Worm (Caenorhabditis elegans) whole organism, L4 larva: Measurements from ENCODE around the gene K06A4.10.

ENCODE experiments used
- D1046.2 ChIP-seq: fragments of 200-800 bp; sonication (Bioruptor generic); IDR thresholded peaks from 2 replicates; pipeline ENCODE4 v1.3.6; 2022; ENCODE audit warnings: missing genetic modification characterization, missing compliant biosample characterization
- F10B5.3 ChIP-seq: sonication (generic microtip); optimal IDR thresholded peaks from 2 replicates; lab custom pipeline; 2016; ENCODE audit warnings: mild to moderate bottlenecking, missing genetic modification characterization, missing compliant biosample characterization
- F26F4.8 ChIP-seq: fragments of 200-800 bp; sonication (Bioruptor generic); conservative IDR thresholded peaks from 2 replicates; pipeline ENCODE4 v1.3.6; 2022; ENCODE audit warnings: missing genetic modification characterization, missing compliant biosample characterization
- F37D6.2 ChIP-seq: sonication (generic microtip); optimal IDR thresholded peaks from 2 replicates; lab custom pipeline; 2016; ENCODE audit warnings: mild to moderate bottlenecking, missing genetic modification characterization, missing compliant biosample characterization
- F44E2.7 ChIP-seq: fragments of 200-800 bp; sonication (Bioruptor generic); IDR thresholded peaks from 2 replicates; pipeline ENCODE4 v2.1.2; 2022; ENCODE audit warnings: missing genetic modification characterization, missing compliant biosample characterization
- Y48G9A.11 ChIP-seq: fragments of 200-800 bp; sonication (Bioruptor generic); IDR thresholded peaks from 2 replicates; pipeline ENCODE4 v1.3.6; 2022; ENCODE audit warnings: missing genetic modification reagents, missing genetic modification characterization, missing compliant biosample characterization
- Y75B8A.6 ChIP-seq: fragments of 200-800 bp; sonication (Bioruptor generic); IDR thresholded peaks from 2 replicates; pipeline ENCODE4 v1.3.6; 2022; ENCODE audit warnings: missing genetic modification reagents, missing genetic modification characterization, missing compliant biosample characterization
- ZK546.5 ChIP-seq, 2 experiments: sonication (generic microtip); optimal IDR thresholded peaks; 2 replicates each; lab custom pipeline; 2017; ENCODE audit warnings: missing biosample characterization in 2 of 2, missing genetic modification characterization in 2 of 2
- arid-1 ChIP-seq: fragments of 200-800 bp; sonication (Bioruptor generic); conservative IDR thresholded peaks from 2 replicates; pipeline ENCODE4 v1.3.6; 2022; ENCODE audit warnings: missing genetic modification reagents, missing genetic modification characterization, missing compliant biosample characterization
- ceh-20 ChIP-seq: fragments of 200-800 bp; sonication (Bioruptor generic); IDR thresholded peaks from 2 replicates; pipeline ENCODE4 v1.3.6; 2022; ENCODE audit warnings: missing genetic modification reagents, missing genetic modification characterization, missing compliant biosample characterization
- ceh-44 ChIP-seq: fragments of 200-800 bp; sonication (Bioruptor generic); IDR thresholded peaks from 2 replicates; pipeline ENCODE4 v1.3.6; 2022; ENCODE audit warnings: missing genetic modification reagents, missing genetic modification characterization, missing compliant biosample characterization
- ces-1 ChIP-seq: fragments of 150-350 bp; sonication (generic microtip); optimal IDR thresholded peaks from 4 replicates; lab custom pipeline; 2014; ENCODE audit warnings: missing biosample characterization, missing genetic modification reagents, missing genetic modification characterization
- ctbp-1 ChIP-seq: fragments of 200-800 bp; sonication (Bioruptor generic); IDR thresholded peaks from 2 replicates; pipeline ENCODE4 v1.3.6; 2022; ENCODE audit warnings: missing genetic modification reagents, missing genetic modification characterization, missing compliant biosample characterization
- daf-8 ChIP-seq: fragments of 200-800 bp; sonication (Bioruptor generic); IDR thresholded peaks from 2 replicates; pipeline ENCODE4 v1.3.6; 2022; ENCODE audit warnings: missing genetic modification characterization, missing compliant biosample characterization
- dmd-6 ChIP-seq: fragments of 200-800 bp; sonication (Bioruptor generic); IDR thresholded peaks from 2 replicates; pipeline ENCODE4 v1.3.6; 2022; ENCODE audit warnings: missing genetic modification reagents, missing genetic modification characterization, missing compliant biosample characterization
- dmd-9 ChIP-seq: fragments of 200-800 bp; sonication (Bioruptor generic); IDR thresholded peaks from 2 replicates; pipeline ENCODE4 v1.3.6; 2022; ENCODE audit warnings: missing genetic modification reagents, missing genetic modification characterization, missing compliant biosample characterization
- dpl-1 ChIP-seq: fragments of 150-350 bp; optimal IDR thresholded peaks from 2 replicates; lab custom pipeline; 2014; ENCODE audit warnings: missing biosample characterization, missing genetic modification reagents, missing genetic modification characterization
- egl-43 ChIP-seq: fragments of 200-800 bp; sonication (Bioruptor generic); IDR thresholded peaks from 2 replicates; pipeline ENCODE4 v1.3.6; 2022; ENCODE audit warnings: missing genetic modification reagents, missing genetic modification characterization, missing compliant biosample characterization
- fkh-10 ChIP-seq: fragments of 150-350 bp; optimal IDR thresholded peaks from 2 replicates; lab custom pipeline; 2014; ENCODE audit warnings: missing biosample characterization, missing genetic modification reagents, missing genetic modification characterization
- hmg-1.1 ChIP-seq: fragments of 200-800 bp; sonication (Bioruptor generic); IDR thresholded peaks from 2 replicates; pipeline ENCODE4 v1.3.6; 2022; ENCODE audit warnings: missing genetic modification reagents, missing genetic modification characterization, missing compliant biosample characterization
- lim-7 ChIP-seq: fragments of 200-800 bp; sonication (Bioruptor generic); IDR thresholded peaks from 2 replicates; pipeline ENCODE4 v1.3.6; 2022; ENCODE audit warnings: missing genetic modification characterization, missing compliant biosample characterization
- lin-1 ChIP-seq: fragments of 200-800 bp; sonication (Bioruptor generic); IDR thresholded peaks from 2 replicates; pipeline ENCODE4 v1.3.6; 2022; ENCODE audit warnings: missing genetic modification reagents, missing genetic modification characterization, missing compliant biosample characterization
- lin-29 ChIP-seq: fragments of 200-800 bp; sonication (Bioruptor generic); IDR thresholded peaks from 2 replicates; pipeline ENCODE4 v1.3.6; 2022; ENCODE audit warnings: missing genetic modification reagents, missing genetic modification characterization, missing compliant biosample characterization
- lir-3 ChIP-seq: sonication (generic microtip); optimal IDR thresholded peaks from 2 replicates; lab custom pipeline; 2016; ENCODE audit warnings: mild to moderate bottlenecking, missing genetic modification characterization, missing compliant biosample characterization
- lsy-2 ChIP-seq, 2 experiments: fragments of 150-350 bp in 1 of 2; sonication (generic microtip) in 1 of 2; optimal IDR thresholded peaks; 2 replicates each; lab custom pipeline; 2014 to 2017; ENCODE audit warnings: missing biosample characterization in 2 of 2, missing genetic modification characterization in 2 of 2
- madf-9 ChIP-seq: fragments of 200-800 bp; sonication (Bioruptor generic); conservative IDR thresholded peaks from 2 replicates; pipeline ENCODE4 v1.3.6; 2022; ENCODE audit warnings: missing genetic modification reagents, missing genetic modification characterization, missing compliant biosample characterization
- mdt-29 ChIP-seq: fragments of 200-800 bp; sonication (Bioruptor generic); IDR thresholded peaks from 2 replicates; pipeline ENCODE4 v1.3.6; 2022; ENCODE audit warnings: missing genetic modification reagents, missing genetic modification characterization, missing compliant biosample characterization
- mxl-2 ChIP-seq: fragments of 200-800 bp; sonication (Bioruptor generic); conservative IDR thresholded peaks from 2 replicates; pipeline ENCODE4 v1.3.6; 2022; ENCODE audit warnings: missing genetic modification reagents, missing genetic modification characterization, missing compliant biosample characterization
- mxl-3 ChIP-seq: fragments of 200-800 bp; sonication (Bioruptor generic); optimal IDR thresholded peaks from 2 replicates; lab custom pipeline; 2018; ENCODE audit warnings: mild to moderate bottlenecking, missing genetic modification characterization, missing compliant biosample characterization
- nhr-111 ChIP-seq: fragments of 200-800 bp; sonication (Bioruptor generic); optimal IDR thresholded peaks from 2 replicates; lab custom pipeline; 2018; ENCODE audit warnings: mild to moderate bottlenecking, missing genetic modification characterization, missing compliant biosample characterization
- nhr-28 ChIP-seq: fragments of 150-350 bp; optimal IDR thresholded peaks from 2 replicates; lab custom pipeline; 2014; ENCODE audit warnings: missing biosample characterization, missing genetic modification characterization
- nhr-42 ChIP-seq: fragments of 200-800 bp; sonication (Bioruptor generic); IDR thresholded peaks from 2 replicates; pipeline ENCODE4 v1.3.6; 2022; ENCODE audit warnings: missing genetic modification characterization, missing compliant biosample characterization
- nhr-48 ChIP-seq: sonication (generic microtip); optimal IDR thresholded peaks from 2 replicates; lab custom pipeline; 2016; ENCODE audit warnings: mild to moderate bottlenecking, missing genetic modification characterization, missing compliant biosample characterization
- nhr-6 ChIP-seq: fragments of 150-350 bp; optimal IDR thresholded peaks from 2 replicates; lab custom pipeline; 2014; ENCODE audit warnings: missing biosample characterization, missing genetic modification characterization
- nhr-77 ChIP-seq: fragments of 150-350 bp; optimal IDR thresholded peaks from 2 replicates; lab custom pipeline; 2014; ENCODE audit warnings: missing biosample characterization, missing genetic modification characterization
- pha-4 ChIP-seq, 2 experiments: fragments of 150-350 bp in 1 of 2; fragments of 200-800 bp in 1 of 2; sonication (Bioruptor generic) in 1 of 2; IDR thresholded peaks in 1 of 2; optimal IDR thresholded peaks in 1 of 2; 2 replicates each; pipeline versions ENCODE4 v1.3.6 to Lab custom; 2014 to 2022; ENCODE audit warnings: missing genetic modification characterization in 2 of 2, missing genetic modification reagents in 2 of 2, missing biosample characterization in 1 of 2, missing compliant biosample characterization in 1 of 2
- php-3 ChIP-seq: fragments of 200-800 bp; sonication (Bioruptor generic); IDR thresholded peaks from 2 replicates; pipeline ENCODE4 v1.3.6; 2022; ENCODE audit warnings: missing genetic modification reagents, missing genetic modification characterization, missing compliant biosample characterization
- rbr-2 ChIP-seq: sonication (generic microtip); optimal IDR thresholded peaks from 2 replicates; lab custom pipeline; 2016; ENCODE audit warnings: missing genotype, missing genetic modification characterization, missing compliant biosample characterization
- snpc-4 ChIP-seq: fragments of 150-350 bp; optimal IDR thresholded peaks from 2 replicates; lab custom pipeline; 2014; ENCODE audit warnings: missing biosample characterization, missing genetic modification characterization
- tra-1 ChIP-seq: fragments of 200-800 bp; sonication (Bioruptor generic); IDR thresholded peaks from 2 replicates; pipeline ENCODE4 v1.3.6; 2022; ENCODE audit warnings: missing genetic modification reagents, missing genetic modification characterization, missing compliant biosample characterization
- unc-62 ChIP-seq, 3 experiments: fragments of 150-350 bp in 1 of 3; sonication (generic microtip); optimal IDR thresholded peaks in 2 of 3; peaks in 1 of 3; 1 replicate in 1 of 3; 2 replicates in 2 of 3; lab custom pipeline; 2014 to 2017; ENCODE audit warnings: missing biosample characterization in 3 of 3, missing genetic modification characterization in 3 of 3, missing genetic modification reagents in 3 of 3, missing genotype in 1 of 3
- vab-7 ChIP-seq: fragments of 200-800 bp; sonication (Bioruptor generic); IDR thresholded peaks from 2 replicates; pipeline ENCODE4 v1.3.6; 2022; ENCODE audit warnings: missing genetic modification reagents, missing genetic modification characterization, missing compliant biosample characterization
- zfp-2 ChIP-seq: sonication (generic microtip); optimal IDR thresholded peaks from 2 replicates; lab custom pipeline; 2016; ENCODE audit warnings: mild to moderate bottlenecking, missing genetic modification characterization, missing compliant biosample characterization
- zfp-3 ChIP-seq: fragments of 200-800 bp; sonication (Bioruptor generic); conservative IDR thresholded peaks from 2 replicates; pipeline ENCODE4 v1.3.6; 2022; ENCODE audit warnings: missing genetic modification reagents, missing genetic modification characterization, missing compliant biosample characterization
- zip-11 ChIP-seq: fragments of 200-800 bp; sonication (Bioruptor generic); IDR thresholded peaks from 2 replicates; pipeline ENCODE4 v1.3.6; 2022; ENCODE audit warnings: missing genetic modification characterization, missing compliant biosample characterization

The K06A4.10 gene

DNA sequence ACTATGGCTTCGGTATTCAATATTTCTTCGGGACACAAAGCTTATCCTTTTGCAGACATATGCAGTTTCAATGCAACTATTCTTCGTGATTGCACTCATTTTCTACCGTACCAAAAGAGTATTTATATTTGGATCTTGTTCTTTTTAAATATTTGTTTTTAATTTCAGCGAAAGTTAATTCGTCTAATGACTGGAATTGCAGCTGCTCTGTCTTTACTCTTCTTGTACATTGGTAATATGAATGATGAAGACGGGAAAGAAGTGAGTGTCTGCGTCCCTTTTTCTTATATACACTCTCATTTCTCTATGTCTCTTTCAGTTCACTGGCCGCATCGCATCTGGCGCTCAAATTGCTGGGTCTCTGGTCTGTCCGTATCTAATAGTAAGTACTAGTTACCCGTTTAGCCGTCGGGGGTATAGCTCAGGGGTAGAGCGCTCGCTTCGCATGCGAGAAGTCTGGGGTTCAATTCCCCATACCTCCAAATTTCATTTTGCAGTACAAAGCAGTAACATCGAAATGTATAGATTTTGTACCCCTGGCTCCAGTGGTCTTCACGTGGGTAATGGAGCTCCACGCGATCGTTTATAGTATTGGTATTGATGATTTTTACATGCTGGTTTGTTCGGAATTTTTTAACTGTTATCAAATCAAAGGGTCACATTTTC, 13.7 kb upstream of the K06A4.10 start (continued):
- TF ChIP-seq arid-1 (GFP tag; lab: Robert Waterston, UW): peak; percentile 78
- TF ChIP-seq unc-62 (GFP tag; optimal IDR thresholded peaks at IDR 0.05 in 1 of 2; lab: Kevin White, UChicago): peak in 1 of 2 experiments; percentile 93
- no peak for TF ChIP-seq unc-62 (tag; optimal IDR thresholded peaks at IDR 0.05; lab: Kevin White, UChicago)
- 0 out of 2 replicates have a peak, but pooled peaks have one; percentile 49 for TF ChIP-seq dmd-9 (GFP tag; lab: Robert Waterston, UW)
- peak; percentile 21 for TF ChIP-seq dpl-1 (GFP tag; lab: Kevin White, UChicago)
- TF ChIP-seq ceh-44 (GFP tag; lab: Robert Waterston, UW): 0 out of 2 replicates have a peak, but pooled peaks have one; percentile 43
- TF ChIP-seq F44E2.7 (GFP tag; lab: Robert Waterston, UW): 0 out of 2 replicates have a peak, but pooled peaks have one; percentile 69
- peak; percentile 77; the same call in 1 of the 2 replicates for TF ChIP-seq F26F4.8 (GFP tag; lab: Robert Waterston, UW)
- 0 out of 2 replicates have a peak, but pooled peaks have one; percentile 80 for TF ChIP-seq Y75B8A.6 (GFP tag; lab: Robert Waterston, UW)
- TF ChIP-seq snpc-4: peak; percentile 81
- TF ChIP-seq ZK546.5 (tag; optimal IDR thresholded peaks at IDR 0.05; lab: Kevin White, UChicago): no peak
- 0 out of 2 replicates have a peak, but pooled peaks have one; percentile 59 for TF ChIP-seq zfp-3 (GFP tag; lab: Robert Waterston, UW)
- TF ChIP-seq lir-3 (tag; lab: Kevin White, UChicago): peak; percentile 60
- peak; percentile 86 for TF ChIP-seq D1046.2 (GFP tag; lab: Robert Waterston, UW)
- TF ChIP-seq F10B5.3: no peak
- TF ChIP-seq lsy-2 (tag; optimal IDR thresholded peaks at IDR 0.05; lab: Kevin White, UChicago): peak in 1 of 2 experiments; percentile 65
- peak; percentile 6 for TF ChIP-seq nhr-111 (GFP tag; lab: Kevin White, UChicago)
- TF ChIP-seq lin-1 (GFP tag; lab: Robert Waterston, UW): peak; percentile 67; the same call in 1 of the 2 replicates
- peak; percentile 59 for TF ChIP-seq nhr-28 (tag; lab: Kevin White, UChicago)
- TF ChIP-seq rbr-2: peak; percentile 75
- TF ChIP-seq daf-8 (GFP tag; lab: Robert Waterston, UW): 0 out of 2 replicates have a peak, but pooled peaks have one; percentile 45
- peak; percentile 54 for TF ChIP-seq mxl-3 (GFP tag; lab: Kevin White, UChicago)
- no peak; the same call in 1 of the 2 replicates for TF ChIP-seq egl-43 (GFP tag; lab: Robert Waterston, UW)
- TF ChIP-seq nhr-42: peak; percentile 81
- TF ChIP-seq nhr-48 (tag; lab: Kevin White, UChicago): peak; percentile 75
- TF ChIP-seq dmd-6 (GFP tag; lab: Robert Waterston, UW): peak; percentile 84
- TF ChIP-seq pha-4 (GFP tag; IDR thresholded peaks at IDR 0.05; lab: Robert Waterston, UW): peak; percentile 88; the same call in 1 of the 2 replicates
- TF ChIP-seq pha-4 (tag; optimal IDR thresholded peaks at IDR 0.05; lab: Kevin White, UChicago): no peak
- peak; percentile 76 for TF ChIP-seq Y48G9A.11 (GFP tag; lab: Robert Waterston, UW)
- no peak for TF ChIP-seq fkh-10 (GFP tag; lab: Kevin White, UChicago)
- peak; percentile 61; the same call in 1 of the 2 replicates for TF ChIP-seq php-3 (GFP tag; lab: Robert Waterston, UW)
- peak; percentile 87 for TF ChIP-seq lim-7
- peak; percentile 84 for TF ChIP-seq ceh-20 (GFP tag; lab: Robert Waterston, UW)
- peak; percentile 12 for TF ChIP-seq nhr-77 (tag; lab: Kevin White, UChicago)
- TF ChIP-seq lin-29 (GFP tag; lab: Robert Waterston, UW): peak; percentile 56; the same call in 1 of the 2 replicates
- TF ChIP-seq nhr-6 (tag; lab: Kevin White, UChicago): no peak
- peak; percentile 85 for TF ChIP-seq tra-1 (GFP tag; lab: Robert Waterston, UW)
- no peak for TF ChIP-seq ces-1 (GFP tag; lab: Kevin White, UChicago)
- TF ChIP-seq zip-11 (GFP tag; lab: Robert Waterston, UW): 0 out of 2 replicates have a peak, but pooled peaks have one; percentile 49
- peak; percentile 86 for TF ChIP-seq mdt-29
- 0 out of 2 replicates have a peak, but pooled peaks have one; percentile 12 for TF ChIP-seq mxl-2 (GFP tag; lab: Robert Waterston, UW)
- peak; percentile 87 for TF ChIP-seq ctbp-1
- no peak for TF ChIP-seq zfp-2 (tag; lab: Kevin White, UChicago)
- peak; percentile 79 for TF ChIP-seq madf-9 (GFP tag; lab: Robert Waterston, UW)
- TF ChIP-seq F37D6.2 (tag; lab: Kevin White, UChicago): peak; percentile 35
- TF ChIP-seq vab-7 (GFP tag; lab: Robert Waterston, UW): peak; percentile 80
- peak; percentile 87 for TF ChIP-seq hmg-1.1 (GFP tag; lab: Robert Waterston, UW)
